Fruit fly (Drosophila melanogaster) whole organism, embryonic: ENCODE data around the gene CG9372.

ENCODE experiments used
- CG10979 ChIP-seq: fragments of 200-800 bp; sonication (Bioruptor generic); optimal IDR thresholded peaks from 2 replicates; lab custom pipeline; 2018; ENCODE audit warnings: missing biosample characterization, mild to moderate bottlenecking, missing genetic modification characterization, moderate library complexity
- CG11085 ChIP-seq: fragments of 200-800 bp; sonication (Bioruptor generic); IDR thresholded peaks from 2 replicates; pipeline ENCODE4 v1.3.6; 2022; ENCODE audit warnings: missing biosample characterization, missing genetic modification characterization
- CG11695 ChIP-seq: fragments of 200-800 bp; sonication (Bioruptor generic); IDR thresholded peaks from 3 replicates; pipeline ENCODE4 v1.3.6; 2022; ENCODE audit warnings: missing biosample characterization, missing genetic modification characterization
- CG12659 ChIP-seq: fragments of 200-800 bp; sonication (Bioruptor generic); optimal IDR thresholded peaks from 3 replicates; lab custom pipeline; 2017; ENCODE audit warnings: mild to moderate bottlenecking, missing biosample characterization, missing genetic modification reagents, missing genetic modification characterization
- CG13424 ChIP-seq: fragments of 200-800 bp; sonication (Bioruptor generic); optimal IDR thresholded peaks from 2 replicates; lab custom pipeline; 2019; ENCODE audit warnings: missing biosample characterization, mild to moderate bottlenecking, missing genetic modification characterization, moderate library complexity
- CG14050 ChIP-seq: fragments of 200-800 bp; sonication (Bioruptor generic); IDR thresholded peaks from 3 replicates; pipeline ENCODE4 v1.3.6; 2022; ENCODE audit warnings: missing biosample characterization, missing genetic modification characterization
- CG16815 ChIP-seq: fragments of 200-800 bp; sonication (Bioruptor generic); optimal IDR thresholded peaks from 3 replicates; lab custom pipeline; 2017; ENCODE audit warnings: missing biosample characterization, mild to moderate bottlenecking, missing genetic modification characterization
- CG18476 ChIP-seq: fragments of 200-800 bp; sonication (Bioruptor generic); optimal IDR thresholded peaks from 2 replicates; lab custom pipeline; 2016; ENCODE audit warnings: missing biosample characterization, mild to moderate bottlenecking, missing genetic modification characterization
- CG2199 ChIP-seq: fragments of 200-800 bp; sonication (Bioruptor generic); IDR thresholded peaks from 3 replicates; pipeline ENCODE4 v1.3.6; 2022; ENCODE audit warnings: missing biosample characterization, missing genetic modification characterization
- CG33213 ChIP-seq: fragments of 200-800 bp; sonication (Bioruptor generic); optimal IDR thresholded peaks from 3 replicates; lab custom pipeline; 2016; ENCODE audit warnings: missing biosample characterization, missing genetic modification characterization
- CG4424 ChIP-seq: fragments of 200-800 bp; sonication (Bioruptor generic); optimal IDR thresholded peaks from 3 replicates; lab custom pipeline; 2016; ENCODE audit warnings: missing biosample characterization, missing genetic modification characterization
- CG6254 ChIP-seq: fragments of 200-800 bp; sonication (Bioruptor generic); optimal IDR thresholded peaks from 3 replicates; lab custom pipeline; 2017; ENCODE audit warnings: mild to moderate bottlenecking, missing biosample characterization, missing genetic modification reagents, missing genetic modification characterization
- CG6813 ChIP-seq: fragments of 200-800 bp; sonication (Bioruptor generic); optimal IDR thresholded peaks from 2 replicates; lab custom pipeline; 2017; ENCODE audit warnings: missing biosample characterization, missing genetic modification characterization, mild to moderate bottlenecking, moderate library complexity, missing genetic modification reagents
- CG7556 ChIP-seq: fragments of 200-800 bp; sonication (Bioruptor generic); optimal IDR thresholded peaks from 2 replicates; lab custom pipeline; 2017; ENCODE audit warnings: missing biosample characterization, mild to moderate bottlenecking, missing genetic modification characterization
- CG8359 ChIP-seq: fragments of 200-800 bp; sonication (Bioruptor generic); optimal IDR thresholded peaks from 2 replicates; lab custom pipeline; 2017; ENCODE audit warnings: missing biosample characterization, mild to moderate bottlenecking, missing genetic modification characterization, borderline replicate concordance
- CG9727 ChIP-seq: fragments of 200-800 bp; sonication (Bioruptor generic); optimal IDR thresholded peaks from 3 replicates; lab custom pipeline; 2017; ENCODE audit warnings: missing biosample characterization, mild to moderate bottlenecking, missing genetic modification characterization
- CG9876 ChIP-seq: fragments of 200-800 bp; sonication (Bioruptor generic); optimal IDR thresholded peaks from 2 replicates; lab custom pipeline; 2016; ENCODE audit warnings: missing biosample characterization, missing genetic modification characterization
- Hr51 ChIP-seq, 2 experiments: fragments of 200-800 bp; sonication (Bioruptor generic); optimal IDR thresholded peaks; 2 replicates in 1 of 2; 3 replicates in 1 of 2; lab custom pipeline; 2016 to 2018; ENCODE audit warnings: missing biosample characterization in 2 of 2, missing genetic modification characterization in 2 of 2, mild to moderate bottlenecking in 1 of 2, moderate library complexity in 1 of 2
- Hsf ChIP-seq: fragments of 200-800 bp; sonication (Bioruptor generic); optimal IDR thresholded peaks from 3 replicates; lab custom pipeline; 2016; ENCODE audit warnings: missing biosample characterization, missing genetic modification characterization
- MBD-R2 ChIP-seq: fragments of 200-800 bp; sonication (Bioruptor generic); IDR thresholded peaks from 2 replicates; pipeline ENCODE4 v1.3.6; 2022; ENCODE audit warnings: missing biosample characterization, missing genetic modification characterization
- Med ChIP-seq: fragments of 200-800 bp; sonication (Bioruptor generic); peaks from one replicate; lab custom pipeline; 2016; ENCODE audit warnings: missing biosample characterization, missing genetic modification characterization, mild to moderate bottlenecking, inconsistent platforms, moderate library complexity
- Oli ChIP-seq: fragments of 200-800 bp; sonication (Bioruptor generic); optimal IDR thresholded peaks from 2 replicates; lab custom pipeline; 2018; ENCODE audit warnings: missing biosample characterization, mild to moderate bottlenecking, missing genetic modification characterization, moderate library complexity
- Ravus ChIP-seq: fragments of 200-800 bp; sonication (Bioruptor generic); IDR thresholded peaks from 2 replicates; pipeline ENCODE4 v1.3.6; 2022; ENCODE audit warnings: missing biosample characterization, missing genetic modification characterization
- Side ChIP-seq: fragments of 200-800 bp; sonication (Bioruptor generic); optimal IDR thresholded peaks from 2 replicates; lab custom pipeline; 2016; ENCODE audit warnings: missing biosample characterization, missing genetic modification characterization
- Sox100B ChIP-seq: fragments of 200-800 bp; sonication (Bioruptor generic); optimal IDR thresholded peaks from 3 replicates; lab custom pipeline; 2018; ENCODE audit warnings: missing biosample characterization, mild to moderate bottlenecking, missing genetic modification characterization
- Usf ChIP-seq: fragments of 200-800 bp; sonication (Bioruptor generic); optimal IDR thresholded peaks from 2 replicates; lab custom pipeline; 2017; ENCODE audit warnings: missing genotype, missing biosample characterization, missing genetic modification characterization
- Vsx1 ChIP-seq: fragments of 200-800 bp; sonication (Bioruptor generic); optimal IDR thresholded peaks from 2 replicates; lab custom pipeline; 2017; ENCODE audit warnings: missing biosample characterization, mild to moderate bottlenecking, missing genetic modification characterization, missing genetic modification reagents
- Xrp1 ChIP-seq: fragments of 200-800 bp; sonication (Bioruptor generic); IDR thresholded peaks from 2 replicates; pipeline ENCODE4 v1.3.6; 2022; ENCODE audit warnings: missing biosample characterization, missing genetic modification characterization
- amos ChIP-seq: fragments of 200-800 bp; sonication (Bioruptor generic); IDR thresholded peaks from 2 replicates; pipeline ENCODE4 v1.3.6; 2022; ENCODE audit warnings: missing biosample characterization, missing genetic modification characterization; ENCODE audit not compliant: partially characterized antibody
- az2 ChIP-seq: fragments of 200-800 bp; sonication (Bioruptor generic); optimal IDR thresholded peaks from 3 replicates; lab custom pipeline; 2016; ENCODE audit warnings: missing biosample characterization, missing genetic modification characterization
- bsh ChIP-seq, 2 experiments: fragments of 200-800 bp; sonication (Bioruptor generic); optimal IDR thresholded peaks; 2 replicates each; lab custom pipeline; 2017 to 2018; ENCODE audit warnings: mild to moderate bottlenecking in 2 of 2, missing biosample characterization in 2 of 2, missing genetic modification characterization in 2 of 2, moderate library complexity in 1 of 2
- cad ChIP-seq: fragments of >200 bp; optimal IDR thresholded peaks from 2 replicates; lab custom pipeline; 2017; ENCODE audit warnings: missing biosample characterization, missing genetic modification characterization
- ci ChIP-seq: fragments of 200-800 bp; sonication (Bioruptor generic); IDR thresholded peaks from 3 replicates; pipeline ENCODE4 v1.3.6; 2022; ENCODE audit warnings: missing biosample characterization, missing genetic modification characterization
- crol ChIP-seq: fragments of 200-800 bp; sonication (Bioruptor generic); IDR thresholded peaks from 2 replicates; pipeline ENCODE4 v1.3.6; 2022; ENCODE audit warnings: missing biosample characterization, missing genetic modification characterization
- ewg ChIP-seq: fragments of 200-800 bp; sonication (Bioruptor generic); optimal IDR thresholded peaks from 3 replicates; lab custom pipeline; 2017; ENCODE audit warnings: mild to moderate bottlenecking, missing biosample characterization, missing genetic modification reagents, missing genetic modification characterization
- fd102C ChIP-seq: fragments of 200-800 bp; sonication (Bioruptor generic); optimal IDR thresholded peaks from 2 replicates; lab custom pipeline; 2018; ENCODE audit warnings: missing biosample characterization, mild to moderate bottlenecking, missing genetic modification characterization, moderate library complexity
- fd3F ChIP-seq: fragments of 200-800 bp; sonication (Bioruptor generic); optimal IDR thresholded peaks from 2 replicates; lab custom pipeline; 2018; ENCODE audit warnings: missing biosample characterization, mild to moderate bottlenecking, missing genetic modification characterization, moderate library complexity
- fd96Cb ChIP-seq: fragments of 200-800 bp; sonication (Bioruptor generic); optimal IDR thresholded peaks from 2 replicates; lab custom pipeline; 2018; ENCODE audit warnings: missing biosample characterization, mild to moderate bottlenecking, missing genetic modification characterization, moderate library complexity
- fru ChIP-seq: fragments of >200 bp; optimal IDR thresholded peaks from 2 replicates; lab custom pipeline; 2017
- jing ChIP-seq: fragments of 200-800 bp; sonication (Bioruptor generic); optimal IDR thresholded peaks from 2 replicates; lab custom pipeline; 2018; ENCODE audit warnings: missing biosample characterization, mild to moderate bottlenecking, missing genetic modification characterization
- knrl ChIP-seq: fragments of 200-800 bp; sonication (Bioruptor generic); IDR thresholded peaks from 3 replicates; pipeline ENCODE4 v1.3.6; 2022; ENCODE audit warnings: missing biosample characterization, missing genetic modification characterization; ENCODE audit not compliant: partially characterized antibody
- nau ChIP-seq: fragments of 200-800 bp; sonication (Bioruptor generic); optimal IDR thresholded peaks from 3 replicates; lab custom pipeline; 2017; ENCODE audit warnings: missing biosample characterization, mild to moderate bottlenecking, missing genetic modification characterization, missing genetic modification reagents
- nmo ChIP-seq: fragments of 200-800 bp; sonication (Bioruptor generic); optimal IDR thresholded peaks from 2 replicates; lab custom pipeline; 2018; ENCODE audit warnings: missing biosample characterization, mild to moderate bottlenecking, missing genetic modification characterization, moderate library complexity
- onecut ChIP-seq: fragments of 200-800 bp; sonication (Bioruptor generic); IDR thresholded peaks from 2 replicates; pipeline ENCODE4 v1.3.6; 2022; ENCODE audit warnings: missing biosample characterization, missing genetic modification characterization
- pum ChIP-seq: fragments of 200-800 bp; sonication (Bioruptor generic); optimal IDR thresholded peaks from 2 replicates; lab custom pipeline; 2016; ENCODE audit warnings: missing biosample characterization, missing genetic modification characterization
- row ChIP-seq: fragments of 200-800 bp; sonication (Bioruptor generic); IDR thresholded peaks from 3 replicates; pipeline ENCODE4 v1.3.6; 2022; ENCODE audit warnings: missing biosample characterization, missing genetic modification characterization
- sens ChIP-seq: fragments of 200-800 bp; sonication (Bioruptor generic); peaks from one replicate; lab custom pipeline; 2016; ENCODE audit warnings: missing biosample characterization, missing genetic modification characterization
- ssp ChIP-seq: fragments of 200-800 bp; sonication (Bioruptor generic); IDR thresholded peaks from 2 replicates; pipeline ENCODE4 v1.3.6; 2022; ENCODE audit warnings: missing biosample characterization, missing genetic modification characterization
- zfh1 ChIP-seq: fragments of 200-800 bp; sonication (Bioruptor generic); IDR thresholded peaks from 3 replicates; pipeline ENCODE4 v1.3.6; 2022; ENCODE audit warnings: missing biosample characterization, missing genetic modification characterization

The CG9372 gene

dm6 chr3L:19636821-19637460, 30.9 kb downstream of the CG9372 start:
- TF ChIP-seq CG9727 (GFP tag; lab: Kevin White, UChicago) (peak; percentile 91), pum (GFP tag; lab: Kevin White, UChicago) (no peak), CG18476 (GFP tag; lab: Kevin White, UChicago) (peak; percentile 7), CG16815 (GFP tag; lab: Kevin White, UChicago) (peak; percentile 80), ssp (GFP tag; lab: Robert Waterston, UW) (no peak), CG10979 (tag; lab: Kevin White, UChicago) (peak; percentile 91), Hr51 (GFP tag; optimal IDR thresholded peaks at IDR 0.05; lab: Kevin White, UChicago) (no peak), Sox100B (GFP tag; lab: Kevin White, UChicago) (peak; percentile 43), row (peak; percentile 66), CG12659 (peak; percentile 19), sens (GFP tag; lab: Kevin White, UChicago) (peak; percentile 89), Usf (GFP tag; lab: Kevin White, UChicago) (peak; percentile 59), Oli (tag; lab: Kevin White, UChicago) (peak; percentile 55), CG11085 (no peak), Vsx1 (GFP tag; lab: Kevin White, UChicago) (peak; percentile 13), bsh (GFP tag; optimal IDR thresholded peaks at IDR 0.05; lab: Kevin White, UChicago) (peak in 1 of 2 experiments; percentile 75), MBD-R2 (no peak), CG33213 (GFP tag; lab: Kevin White, UChicago) (no peak), CG8359 (GFP tag; lab: Kevin White, UChicago) (peak; percentile 13), knrl (GFP tag; lab: Robert Waterston, UW) (no peak), amos (GFP tag; lab: Robert Waterston, UW) (no peak), CG13424 (peak; percentile 59), CG6813 (peak; percentile 32), fd102C (GFP tag; lab: Kevin White, UChicago) (peak; percentile 84), CG6254 (peak; percentile 43), jing (GFP tag; lab: Kevin White, UChicago) (peak; percentile 10), zfh1 (peak; percentile 50; the same call in 1 of the 3 replicates), Hsf (peak; percentile 41), CG11695 (GFP tag; lab: Robert Waterston, UW) (0 out of 3 replicates have a peak, but pooled peaks have one; percentile 28), nmo (GFP tag; lab: Kevin White, UChicago) (peak; percentile 85), CG9876 (GFP tag; lab: Kevin White, UChicago) (no peak), CG4424 (GFP tag; lab: Kevin White, UChicago) (peak; percentile 60), ewg (GFP tag; lab: Kevin White, UChicago) (peak; percentile 9), Ravus (no peak), Xrp1 (GFP tag; lab: Robert Waterston, UW) (peak; percentile 77), fru (lab: Kevin White, UChicago) (no peak), onecut (GFP tag; lab: Robert Waterston, UW) (0 out of 2 replicates have a peak, but pooled peaks have one; percentile 17), fd3F (GFP tag; lab: Kevin White, UChicago) (no peak), Med (GFP tag; lab: Kevin White, UChicago) (peak; percentile 15), CG7556 (GFP tag; lab: Kevin White, UChicago) (peak; percentile 77), Side (GFP tag; lab: Kevin White, UChicago) (no peak), nau (no peak), CG14050 (GFP tag; lab: Robert Waterston, UW) (no peak), ci (no peak), crol (GFP tag; lab: Robert Waterston, UW) (peak; percentile 27; the same call in 1 of the 2 replicates), CG2199 (peak; percentile 27; the same call in 1 of the 3 replicates), fd96Cb (tag; lab: Kevin White, UChicago) (peak; percentile 64), az2 (GFP tag; lab: Kevin White, UChicago) (peak; percentile 42), cad (GFP tag; lab: Kevin White, UChicago) (peak; percentile 3)
